Worm (Caenorhabditis elegans): ENCODE results near the gene mbr-1.

The mbr-1 gene

ce11 chrX:10766123-10766622, 44.3 kb upstream of the mbr-1 start:
- TF ChIP-seq aly-1 (tag; optimal IDR thresholded peaks at IDR 0.05) (peak; percentile 46), ets-7 (tag; optimal IDR thresholded peaks at IDR 0.05) (peak; percentile 22), hmg-4 (GFP tag; optimal IDR thresholded peaks at IDR 0.05) (peak; percentile 88), ceh-13 (GFP tag; optimal IDR thresholded peaks at IDR 0.05) (peak; percentile 28), sea-1 (GFP tag; conservative IDR thresholded peaks at IDR 0.05) (no peak), flt-1 (GFP tag; IDR thresholded peaks at IDR 0.05) (0 out of 2 replicates have a peak, but pooled peaks have one; percentile 6), B0310.2 (tag; optimal IDR thresholded peaks at IDR 0.05) (peak; percentile 52), F13C5.2 (tag; optimal IDR thresholded peaks at IDR 0.05) (peak; percentile 82), hnd-1 (tag; optimal IDR thresholded peaks at IDR 0.05) (peak; percentile 3), ceh-36 (tag; optimal IDR thresholded peaks at IDR 0.05) (no peak)

- TF ChIP-seq pes-1 (GFP tag; IDR thresholded peaks at IDR 0.05) (no peak), tra-4 (tag; optimal IDR thresholded peaks at IDR 0.05) (no peak), flt-1 (GFP tag; IDR thresholded peaks at IDR 0.05) (no peak), sea-1 (GFP tag; conservative IDR thresholded peaks at IDR 0.05) (no peak)
Measured at ce11 chrX:10763383-10763782, 41.5 kb upstream of the mbr-1 start.

- TF ChIP-seq B0310.2 (tag; optimal IDR thresholded peaks at IDR 0.05) (no peak), aly-1 (tag; optimal IDR thresholded peaks at IDR 0.05) (no peak), tra-4 (tag; optimal IDR thresholded peaks at IDR 0.05) (no peak), F13C5.2 (tag; optimal IDR thresholded peaks at IDR 0.05) (no peak), hmbx-1 (tag; optimal IDR thresholded peaks at IDR 0.05) (no peak), tbx-11 (GFP tag; IDR thresholded peaks at IDR 0.05) (no peak), sea-1 (GFP tag; conservative IDR thresholded peaks at IDR 0.05) (no peak), ama-1 (optimal IDR thresholded peaks at IDR 0.05) (no peak), hmg-4 (GFP tag; optimal IDR thresholded peaks at IDR 0.05) (no peak), pes-1 (GFP tag; IDR thresholded peaks at IDR 0.05) (no peak), ceh-36 (tag; optimal IDR thresholded peaks at IDR 0.05) (no peak), tbx-37 (GFP tag; conservative IDR thresholded peaks at IDR 0.05) (no peak), flt-1 (GFP tag; IDR thresholded peaks at IDR 0.05) (no peak), scrt-1 (GFP tag; IDR thresholded peaks at IDR 0.05) (no peak), ets-7 (tag; optimal IDR thresholded peaks at IDR 0.05) (no peak), ceh-13 (GFP tag; optimal IDR thresholded peaks at IDR 0.05) (no peak)
Measured at ce11 chrX:10760958-10761357, 39.1 kb upstream of the mbr-1 start.

ce11 chrX:10758453-10758852, 36.6 kb upstream of the mbr-1 start:
- TF ChIP-seq flt-1 (GFP tag; IDR thresholded peaks at IDR 0.05) (no peak), tbx-11 (GFP tag; IDR thresholded peaks at IDR 0.05) (no peak), pes-1 (GFP tag; IDR thresholded peaks at IDR 0.05) (no peak), tra-4 (tag; optimal IDR thresholded peaks at IDR 0.05) (no peak), hmg-4 (GFP tag; optimal IDR thresholded peaks at IDR 0.05) (no peak), B0310.2 (tag; optimal IDR thresholded peaks at IDR 0.05) (no peak), ceh-13 (GFP tag; optimal IDR thresholded peaks at IDR 0.05) (no peak)

ce11 chrX:10757608-10758007, 35.8 kb upstream of the mbr-1 start, which contains the start of gene R07A4.4:
TSS of gene R07A4.4 (minus strand) at chrX:10757708.
- TF ChIP-seq pes-1 (GFP tag; IDR thresholded peaks at IDR 0.05): no peak
- no peak for TF ChIP-seq ceh-13 (GFP tag; optimal IDR thresholded peaks at IDR 0.05)
- TF ChIP-seq ama-1 (optimal IDR thresholded peaks at IDR 0.05): no peak
- TF ChIP-seq sea-1 (GFP tag; conservative IDR thresholded peaks at IDR 0.05): no peak
- no peak for TF ChIP-seq tbx-37 (GFP tag; conservative IDR thresholded peaks at IDR 0.05)
- no peak for TF ChIP-seq F13C5.2 (tag; optimal IDR thresholded peaks at IDR 0.05)
- TF ChIP-seq scrt-1 (GFP tag; IDR thresholded peaks at IDR 0.05): no peak
- TF ChIP-seq hmbx-1 (tag; optimal IDR thresholded peaks at IDR 0.05): no peak
- TF ChIP-seq flt-1 (GFP tag; IDR thresholded peaks at IDR 0.05): no peak
- TF ChIP-seq aly-1 (tag; optimal IDR thresholded peaks at IDR 0.05): no peak

- TF ChIP-seq ama-1 (optimal IDR thresholded peaks at IDR 0.05): no peak
- no peak for TF ChIP-seq ceh-36 (tag; optimal IDR thresholded peaks at IDR 0.05)
- TF ChIP-seq B0310.2 (tag; optimal IDR thresholded peaks at IDR 0.05): no peak
- TF ChIP-seq ceh-13 (GFP tag; optimal IDR thresholded peaks at IDR 0.05): no peak
- TF ChIP-seq ets-7 (tag; optimal IDR thresholded peaks at IDR 0.05): no peak
- TF ChIP-seq pes-1 (GFP tag; IDR thresholded peaks at IDR 0.05): no peak
- no peak for TF ChIP-seq sea-1 (GFP tag; conservative IDR thresholded peaks at IDR 0.05)
- no peak for TF ChIP-seq hnd-1 (tag; optimal IDR thresholded peaks at IDR 0.05)
- TF ChIP-seq aly-1 (tag; optimal IDR thresholded peaks at IDR 0.05): no peak
- no peak for TF ChIP-seq hmbx-1 (tag; optimal IDR thresholded peaks at IDR 0.05)
- TF ChIP-seq flt-1 (GFP tag; IDR thresholded peaks at IDR 0.05): no peak
- TF ChIP-seq scrt-1 (GFP tag; IDR thresholded peaks at IDR 0.05): no peak
- no peak for TF ChIP-seq tbx-37 (GFP tag; conservative IDR thresholded peaks at IDR 0.05)
- no peak for TF ChIP-seq tra-4 (tag; optimal IDR thresholded peaks at IDR 0.05)
- TF ChIP-seq F13C5.2 (tag; optimal IDR thresholded peaks at IDR 0.05): no peak
- TF ChIP-seq hmg-4 (GFP tag; optimal IDR thresholded peaks at IDR 0.05): no peak
- TF ChIP-seq tbx-11 (GFP tag; IDR thresholded peaks at IDR 0.05): no peak
Measured at ce11 chrX:10756185-10756584, 34.3 kb upstream of the mbr-1 start.

ce11 chrX:10754532-10754931, 32.7 kb upstream of the mbr-1 start:
- no peak for TF ChIP-seq scrt-1 (GFP tag; IDR thresholded peaks at IDR 0.05)

- no peak for TF ChIP-seq tbx-37 (GFP tag; conservative IDR thresholded peaks at IDR 0.05)
- no peak for TF ChIP-seq ama-1 (optimal IDR thresholded peaks at IDR 0.05)
- TF ChIP-seq tra-4 (tag; optimal IDR thresholded peaks at IDR 0.05): no peak
- no peak for TF ChIP-seq F13C5.2 (tag; optimal IDR thresholded peaks at IDR 0.05)
- TF ChIP-seq hmbx-1 (tag; optimal IDR thresholded peaks at IDR 0.05): no peak
- no peak for TF ChIP-seq hnd-1 (tag; optimal IDR thresholded peaks at IDR 0.05)
- no peak for TF ChIP-seq B0310.2 (tag; optimal IDR thresholded peaks at IDR 0.05)
- no peak for TF ChIP-seq aly-1 (tag; optimal IDR thresholded peaks at IDR 0.05)
- no peak for TF ChIP-seq flt-1 (GFP tag; IDR thresholded peaks at IDR 0.05)
- TF ChIP-seq ets-7 (tag; optimal IDR thresholded peaks at IDR 0.05): no peak
- TF ChIP-seq pes-1 (GFP tag; IDR thresholded peaks at IDR 0.05): no peak
- no peak for TF ChIP-seq scrt-1 (GFP tag; IDR thresholded peaks at IDR 0.05)
- TF ChIP-seq ceh-13 (GFP tag; optimal IDR thresholded peaks at IDR 0.05): no peak
- no peak for TF ChIP-seq sea-1 (GFP tag; conservative IDR thresholded peaks at IDR 0.05)
- TF ChIP-seq hmg-4 (GFP tag; optimal IDR thresholded peaks at IDR 0.05): no peak
- TF ChIP-seq tbx-11 (GFP tag; IDR thresholded peaks at IDR 0.05): no peak
- no peak for TF ChIP-seq ceh-36 (tag; optimal IDR thresholded peaks at IDR 0.05)
Measured at ce11 chrX:10753403-10753802, 31.5 kb upstream of the mbr-1 start, which contains the start of gene R07A4.3. TSS of gene R07A4.3 (plus strand) at chrX:10753703.
